Worm (Caenorhabditis elegans): Measurements from ENCODE around the gene ttr-8.

- TF ChIP-seq ztf-4 (tag; optimal IDR thresholded peaks at IDR 0.05) (no peak), elt-3 (tag; optimal IDR thresholded peaks at IDR 0.05) (no peak), dmd-4 (tag; optimal IDR thresholded peaks at IDR 0.05) (no peak), unc-39 (tag; optimal IDR thresholded peaks at IDR 0.05) (no peak)
Measured at ce11 chrIII:7555360-7555759, 9.8 kb downstream of the ttr-8 start, which contains the start of gene ceh-13.

Measured in whole organism, L2 larva.